Worm (Caenorhabditis elegans): Measurements from ENCODE around the gene C41C4.9.
A peak's percentile ranks its signal among the peaks of the same experiment; 100 is the strongest.

Gene C41C4.9

DNA sequence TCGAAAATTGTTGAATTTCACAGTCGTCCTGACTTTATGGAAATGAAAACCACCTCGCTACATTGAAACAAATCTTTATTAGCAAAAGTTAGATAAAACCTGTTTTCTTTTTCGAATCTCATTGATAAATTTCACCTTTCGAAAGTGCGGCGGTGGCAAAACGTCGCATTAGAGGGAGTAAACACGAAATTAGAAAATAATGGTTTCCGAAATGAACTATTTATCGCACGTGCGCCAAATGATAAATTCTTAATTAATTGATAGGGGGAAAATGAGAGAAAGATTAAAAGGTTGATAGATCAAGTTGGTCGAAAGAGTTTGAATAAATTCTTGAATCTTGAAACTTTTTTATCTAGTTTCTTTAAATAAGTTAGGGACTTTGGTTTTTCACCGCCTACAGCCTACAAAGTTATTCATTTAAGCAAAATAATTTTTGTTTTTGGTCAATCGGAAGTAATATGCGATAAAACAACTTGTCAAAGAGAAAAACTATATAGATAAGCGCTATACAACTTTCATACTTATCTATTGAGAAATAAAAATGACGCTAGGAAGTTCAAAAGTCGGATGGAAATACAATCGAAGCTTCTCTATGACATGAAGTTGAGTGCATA, 36.3 kb upstream of the C41C4.9 start:
- TF ChIP-seq elt-3 (tag; optimal IDR thresholded peaks at IDR 0.05) (no peak), unc-62 (GFP tag; optimal IDR thresholded peaks at IDR 0.05) (no peak), nhr-43 (tag; optimal IDR thresholded peaks at IDR 0.05; ENCODE audit: poor library complexity, severe bottlenecking) (peak; percentile 38), nhr-23 (tag; optimal IDR thresholded peaks at IDR 0.05) (peak; percentile 7), zag-1 (tag; optimal IDR thresholded peaks at IDR 0.05) (no peak), elt-2 (tag; optimal IDR thresholded peaks at IDR 0.05) (peak; percentile 72), ztf-11 (tag; optimal IDR thresholded peaks at IDR 0.05) (no peak), ama-1 (optimal IDR thresholded peaks at IDR 0.05) (no peak), pqm-1 (tag; optimal IDR thresholded peaks at IDR 0.05) (peak; percentile 32)

DNA sequence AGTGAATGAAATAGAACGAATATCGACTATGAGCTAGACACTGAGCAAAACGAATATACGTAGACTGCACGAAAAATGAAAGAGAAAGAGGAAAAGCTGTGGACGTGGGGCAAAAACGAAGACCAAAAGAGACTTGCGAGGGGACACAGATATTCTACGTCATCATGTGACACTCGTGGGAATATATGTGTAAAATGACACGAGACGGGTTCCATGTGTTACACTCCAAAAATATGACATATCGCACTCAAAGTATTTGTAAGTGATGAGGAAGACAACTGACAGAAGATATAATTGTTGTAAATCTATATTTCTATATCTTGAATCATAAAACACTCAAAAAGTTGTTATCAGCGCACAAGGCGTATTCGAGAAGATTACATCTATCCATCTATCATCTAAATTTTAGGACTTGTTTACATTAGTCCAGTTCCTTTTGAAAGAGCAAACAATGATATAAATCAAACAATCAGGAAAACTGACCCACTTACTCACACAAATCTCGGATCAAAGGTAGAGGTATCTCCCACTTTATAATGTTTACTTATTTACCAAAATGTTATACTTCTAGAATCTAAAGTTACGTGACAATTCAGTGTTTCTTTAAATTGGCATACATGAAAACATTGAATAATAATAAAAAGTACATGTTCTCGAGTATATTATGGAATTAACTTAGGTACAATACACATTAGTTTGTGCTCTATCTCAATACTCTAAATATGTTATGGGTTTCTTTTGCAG, 35.5 kb upstream of the C41C4.9 start:
- no peak for TF ChIP-seq ama-1 (optimal IDR thresholded peaks at IDR 0.05)
- no peak for TF ChIP-seq elt-2 (tag; optimal IDR thresholded peaks at IDR 0.05)
- TF ChIP-seq mdl-1 (tag; optimal IDR thresholded peaks at IDR 0.05), result peak; percentile 55
- no peak for TF ChIP-seq ceh-28 (tag; optimal IDR thresholded peaks at IDR 0.05)
- TF ChIP-seq aly-2 (tag; optimal IDR thresholded peaks at IDR 0.05), result no peak
- no peak for TF ChIP-seq elt-3 (tag; optimal IDR thresholded peaks at IDR 0.05)
- no peak for TF ChIP-seq nhr-237 (tag; optimal IDR thresholded peaks at IDR 0.05)
- peak; percentile 20 for TF ChIP-seq lin-15B (tag; optimal IDR thresholded peaks at IDR 0.05)
- TF ChIP-seq egl-27 (tag; optimal IDR thresholded peaks at IDR 0.05), result peak; percentile 22
- peak; percentile 35 for TF ChIP-seq nhr-25 (tag; optimal IDR thresholded peaks at IDR 0.05)
- no peak for TF ChIP-seq zag-1 (tag; optimal IDR thresholded peaks at IDR 0.05)
- no peak for TF ChIP-seq ztf-11 (tag; optimal IDR thresholded peaks at IDR 0.05)
- TF ChIP-seq unc-62 (GFP tag; optimal IDR thresholded peaks at IDR 0.05), result peak; percentile 69
- peak; percentile 8 for TF ChIP-seq fkh-10 (GFP tag; optimal IDR thresholded peaks at IDR 0.05)
- no peak for TF ChIP-seq snpc-4 (tag; optimal IDR thresholded peaks at IDR 0.05)
- TF ChIP-seq lin-39 (tag; optimal IDR thresholded peaks at IDR 0.05), result peak; percentile 36
- TF ChIP-seq daf-12 (tag; optimal IDR thresholded peaks at IDR 0.05), result no peak
- TF ChIP-seq R02D3.7 (tag; optimal IDR thresholded peaks at IDR 0.05), result no peak
- TF ChIP-seq nhr-11 (tag; optimal IDR thresholded peaks at IDR 0.05), result peak; percentile 57
- no peak for TF ChIP-seq skn-1 (tag; optimal IDR thresholded peaks at IDR 0.05)
- no peak for TF ChIP-seq nhr-12 (tag; optimal IDR thresholded peaks at IDR 0.05)
- TF ChIP-seq nfya-1 (tag; optimal IDR thresholded peaks at IDR 0.05; ENCODE audit: insufficient read depth), result peak; percentile 55
- peak; percentile 56 for TF ChIP-seq nhr-43 (tag; optimal IDR thresholded peaks at IDR 0.05; ENCODE audit: poor library complexity, severe bottlenecking)
- TF ChIP-seq ceh-82 (tag; optimal IDR thresholded peaks at IDR 0.05), result no peak
- no peak for TF ChIP-seq mml-1 (tag; optimal IDR thresholded peaks at IDR 0.05)
- TF ChIP-seq tbx-2 (tag; optimal IDR thresholded peaks at IDR 0.05), result peak; percentile 1
- peak; percentile 69 for TF ChIP-seq pha-4 (tag; optimal IDR thresholded peaks at IDR 0.05)
- peak; percentile 52 for TF ChIP-seq hmg-11 (tag; optimal IDR thresholded peaks at IDR 0.05)

DNA sequence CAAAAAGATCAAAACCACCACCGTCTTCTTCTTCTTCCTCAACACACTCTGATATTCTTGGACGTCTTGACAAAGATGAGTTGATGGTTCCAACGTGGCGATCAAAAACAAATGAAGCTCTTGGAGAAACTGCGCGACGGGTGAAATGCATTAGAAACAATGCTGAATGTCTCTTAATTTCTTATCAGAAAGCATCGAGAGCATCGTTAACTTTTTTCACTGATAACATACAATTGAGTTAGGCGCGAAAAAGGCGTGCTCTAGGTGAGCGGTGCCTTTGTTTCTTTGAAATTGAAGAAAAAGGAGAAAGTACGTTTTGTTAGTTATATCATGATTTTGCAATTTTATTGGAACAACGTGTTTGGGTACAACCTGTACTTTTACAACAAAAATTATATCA, 34.2 kb upstream of the C41C4.9 start, which contains the start of gene gpcp-2:
Gene gpcp-2 (minus strand): TSS at position 153 of the 400 bp plus-strand sequence.
- TF ChIP-seq pqm-1 (tag; optimal IDR thresholded peaks at IDR 0.05), result peak; percentile 32
- no peak for TF ChIP-seq hmg-11 (tag; optimal IDR thresholded peaks at IDR 0.05)
- TF ChIP-seq elt-2 (tag; optimal IDR thresholded peaks at IDR 0.05), result peak; percentile 82
- no peak for TF ChIP-seq nhr-77 (tag; optimal IDR thresholded peaks at IDR 0.05)
- TF ChIP-seq eor-1 (tag; optimal IDR thresholded peaks at IDR 0.05), result no peak
- TF ChIP-seq nhr-28 (tag; optimal IDR thresholded peaks at IDR 0.05), result no peak

DNA sequence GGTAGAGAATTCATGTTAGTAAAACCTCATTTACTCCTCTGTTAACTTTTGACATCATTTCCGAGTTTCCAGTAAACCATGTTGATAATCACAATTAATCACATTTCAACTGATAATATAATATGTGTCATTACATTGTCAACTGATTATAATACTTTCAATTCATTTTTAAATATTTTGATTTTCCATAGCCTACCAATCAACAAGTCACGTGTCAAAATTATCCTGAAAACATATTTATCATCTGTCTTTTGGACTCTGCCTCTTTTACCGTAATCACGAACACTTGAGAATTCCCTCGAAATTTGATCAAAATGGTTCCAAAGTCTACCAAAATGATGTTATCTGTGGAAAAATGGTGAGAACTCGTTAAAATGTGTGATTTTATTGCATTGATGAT, 33.4 kb upstream of the C41C4.9 start:
- TF ChIP-seq elt-2 (tag; optimal IDR thresholded peaks at IDR 0.05), result peak; percentile 79
- TF ChIP-seq pqm-1 (tag; optimal IDR thresholded peaks at IDR 0.05), result peak; percentile 72
- no peak for TF ChIP-seq aly-2 (tag; optimal IDR thresholded peaks at IDR 0.05)
- TF ChIP-seq nhr-237 (tag; optimal IDR thresholded peaks at IDR 0.05), result no peak

Measured in whole organism, L3 larva.